Fruit fly (Drosophila melanogaster): ENCODE measurements around the gene CG13728.

- TF ChIP-seq Hr96 (GFP tag; optimal IDR thresholded peaks at IDR 0.05) (no peak), CG14711 (tag; optimal IDR thresholded peaks at IDR 0.05) (no peak), cnc (optimal IDR thresholded peaks at IDR 0.05) (no peak), CG1620 (GFP tag; optimal IDR thresholded peaks at IDR 0.05) (no peak), bab1 (GFP tag; optimal IDR thresholded peaks at IDR 0.05) (peak; percentile 34), CG7045 (GFP tag; optimal IDR thresholded peaks at IDR 0.05) (no peak), toe (GFP tag; optimal IDR thresholded peaks at IDR 0.05) (peak; percentile 69), cic (GFP tag; optimal IDR thresholded peaks at IDR 0.05) (no peak)
Measured at dm6 chr3L:17352812-17353211, 29.7 kb downstream of the CG13728 start.

All from whole organism, adult.